Worm (Caenorhabditis elegans) whole organism, L4 larva: ENCODE measurements around the gene H18N23.2.

Experiments
- F26F4.8 ChIP-seq: fragments of 200-800 bp; sonication (Bioruptor generic); conservative IDR thresholded peaks from 2 replicates; pipeline ENCODE4 v1.3.6; 2022; ENCODE audit warnings: missing genetic modification characterization, missing compliant biosample characterization
- F44E2.7 ChIP-seq: fragments of 200-800 bp; sonication (Bioruptor generic); IDR thresholded peaks from 2 replicates; pipeline ENCODE4 v2.1.2; 2022; ENCODE audit warnings: missing genetic modification characterization, missing compliant biosample characterization
- F49E8.2 ChIP-seq: sonication (generic microtip); optimal IDR thresholded peaks from 2 replicates; lab custom pipeline; 2016; ENCODE audit warnings: missing compliant biosample characterization, mild to moderate bottlenecking, missing genetic modification characterization, borderline replicate concordance
- T26A8.4 ChIP-seq: fragments of 200-800 bp; sonication (Bioruptor generic); IDR thresholded peaks from 2 replicates; pipeline ENCODE4 v1.3.6; 2022; ENCODE audit warnings: missing genetic modification characterization, missing compliant biosample characterization
- Y48G9A.11 ChIP-seq: fragments of 200-800 bp; sonication (Bioruptor generic); IDR thresholded peaks from 2 replicates; pipeline ENCODE4 v1.3.6; 2022; ENCODE audit warnings: missing genetic modification reagents, missing genetic modification characterization, missing compliant biosample characterization
- aha-1 ChIP-seq: fragments of 150-350 bp; peaks from one replicate; lab custom pipeline; 2014; ENCODE audit warnings: missing biosample characterization, missing genetic modification characterization
- arid-1 ChIP-seq: fragments of 200-800 bp; sonication (Bioruptor generic); conservative IDR thresholded peaks from 2 replicates; pipeline ENCODE4 v1.3.6; 2022; ENCODE audit warnings: missing genetic modification reagents, missing genetic modification characterization, missing compliant biosample characterization
- ceh-20 ChIP-seq: fragments of 200-800 bp; sonication (Bioruptor generic); IDR thresholded peaks from 2 replicates; pipeline ENCODE4 v1.3.6; 2022; ENCODE audit warnings: missing genetic modification reagents, missing genetic modification characterization, missing compliant biosample characterization
- ceh-32 ChIP-seq: sonication (generic microtip); optimal IDR thresholded peaks from 2 replicates; lab custom pipeline; 2016; ENCODE audit warnings: mild to moderate bottlenecking, missing genetic modification characterization, missing compliant biosample characterization; ENCODE audit not compliant: poor library complexity
- ceh-62 ChIP-seq: sonication (generic microtip); optimal IDR thresholded peaks from 2 replicates; lab custom pipeline; 2017; ENCODE audit warnings: missing biosample characterization, missing genetic modification characterization
- cey-2 ChIP-seq: sonication (generic microtip); optimal IDR thresholded peaks from 3 replicates; lab custom pipeline; 2017; ENCODE audit warnings: missing genetic modification characterization, mild to moderate bottlenecking, missing compliant biosample characterization, antibody characterized with exemption, borderline replicate concordance; ENCODE audit not compliant: insufficient read depth
- daf-16 ChIP-seq, 3 experiments: sonication (generic microtip); optimal IDR thresholded peaks; 2 replicates each; lab custom pipeline; 2016 to 2017; ENCODE audit warnings: missing genetic modification characterization in 3 of 3, missing genetic modification reagents in 3 of 3, mild to moderate bottlenecking in 2 of 3, missing compliant biosample characterization in 2 of 3, missing biosample characterization in 1 of 3, moderate library complexity in 1 of 3
- duxl-1 ChIP-seq: sonication (generic microtip); optimal IDR thresholded peaks from 2 replicates; lab custom pipeline; 2016; ENCODE audit warnings: mild to moderate bottlenecking, missing genetic modification characterization, moderate library complexity, missing compliant biosample characterization; ENCODE audit not compliant: poor library complexity
- dve-1 ChIP-seq: sonication (generic microtip); optimal IDR thresholded peaks from 2 replicates; lab custom pipeline; 2017; ENCODE audit warnings: antibody characterized with exemption, mild to moderate bottlenecking, missing genetic modification characterization, missing compliant biosample characterization; ENCODE audit not compliant: insufficient read depth
- egl-27 ChIP-seq: sonication (generic microtip); optimal IDR thresholded peaks from 3 replicates; lab custom pipeline; 2017; ENCODE audit warnings: missing biosample characterization, missing genetic modification reagents, missing genetic modification characterization
- gei-8 ChIP-seq: fragments of 200-800 bp; sonication (Bioruptor generic); optimal IDR thresholded peaks from 2 replicates; lab custom pipeline; 2018; ENCODE audit warnings: mild to moderate bottlenecking, missing genetic modification characterization, missing compliant biosample characterization
- hlh-11 ChIP-seq: fragments of 200-800 bp; sonication (Bioruptor generic); optimal IDR thresholded peaks from 2 replicates; lab custom pipeline; 2018; ENCODE audit warnings: mild to moderate bottlenecking, missing genetic modification characterization, missing compliant biosample characterization
- hlh-30 ChIP-seq: sonication (generic microtip); optimal IDR thresholded peaks from 2 replicates; lab custom pipeline; 2017; ENCODE audit warnings: antibody characterized with exemption, mild to moderate bottlenecking, missing genetic modification characterization, missing compliant biosample characterization; ENCODE audit not compliant: insufficient read depth
- hmg-1.1 ChIP-seq: fragments of 200-800 bp; sonication (Bioruptor generic); IDR thresholded peaks from 2 replicates; pipeline ENCODE4 v1.3.6; 2022; ENCODE audit warnings: missing genetic modification reagents, missing genetic modification characterization, missing compliant biosample characterization
- lim-7 ChIP-seq: fragments of 200-800 bp; sonication (Bioruptor generic); IDR thresholded peaks from 2 replicates; pipeline ENCODE4 v1.3.6; 2022; ENCODE audit warnings: missing genetic modification characterization, missing compliant biosample characterization
- lin-13 ChIP-seq: fragments of 150-350 bp; optimal IDR thresholded peaks from 2 replicates; lab custom pipeline; 2014; ENCODE audit warnings: missing biosample characterization, missing genetic modification reagents, missing genetic modification characterization
- lir-3 ChIP-seq: sonication (generic microtip); optimal IDR thresholded peaks from 2 replicates; lab custom pipeline; 2016; ENCODE audit warnings: mild to moderate bottlenecking, missing genetic modification characterization, missing compliant biosample characterization
- madf-5 ChIP-seq, 2 experiments: fragments of 200-800 bp; sonication (Bioruptor generic); IDR thresholded peaks; 2 replicates each; pipeline ENCODE4 v1.3.6; 2022; ENCODE audit warnings: missing compliant biosample characterization in 2 of 2, missing genetic modification characterization in 2 of 2
- mdl-1 ChIP-seq, 2 experiments: fragments of 150-350 bp in 1 of 2; sonication (generic microtip) in 1 of 2; optimal IDR thresholded peaks; 2 replicates each; lab custom pipeline; 2014 to 2017; ENCODE audit warnings: missing biosample characterization in 2 of 2, missing genetic modification characterization in 2 of 2
- mdt-29 ChIP-seq: fragments of 200-800 bp; sonication (Bioruptor generic); IDR thresholded peaks from 2 replicates; pipeline ENCODE4 v1.3.6; 2022; ENCODE audit warnings: missing genetic modification reagents, missing genetic modification characterization, missing compliant biosample characterization
- mxl-2 ChIP-seq: fragments of 200-800 bp; sonication (Bioruptor generic); conservative IDR thresholded peaks from 2 replicates; pipeline ENCODE4 v1.3.6; 2022; ENCODE audit warnings: missing genetic modification reagents, missing genetic modification characterization, missing compliant biosample characterization
- nhr-111 ChIP-seq: fragments of 200-800 bp; sonication (Bioruptor generic); optimal IDR thresholded peaks from 2 replicates; lab custom pipeline; 2018; ENCODE audit warnings: mild to moderate bottlenecking, missing genetic modification characterization, missing compliant biosample characterization
- nhr-41 ChIP-seq: fragments of 200-800 bp; sonication (Bioruptor generic); IDR thresholded peaks from 2 replicates; pipeline ENCODE4 v1.3.6; 2022; ENCODE audit warnings: missing genetic modification reagents, missing genetic modification characterization, missing compliant biosample characterization
- nhr-42 ChIP-seq: fragments of 200-800 bp; sonication (Bioruptor generic); IDR thresholded peaks from 2 replicates; pipeline ENCODE4 v1.3.6; 2022; ENCODE audit warnings: missing genetic modification characterization, missing compliant biosample characterization
- nhr-48 ChIP-seq: sonication (generic microtip); optimal IDR thresholded peaks from 2 replicates; lab custom pipeline; 2016; ENCODE audit warnings: mild to moderate bottlenecking, missing genetic modification characterization, missing compliant biosample characterization
- nhr-6 ChIP-seq: fragments of 150-350 bp; optimal IDR thresholded peaks from 2 replicates; lab custom pipeline; 2014; ENCODE audit warnings: missing biosample characterization, missing genetic modification characterization
- pha-4 ChIP-seq, 2 experiments: fragments of 150-350 bp in 1 of 2; fragments of 200-800 bp in 1 of 2; sonication (Bioruptor generic) in 1 of 2; IDR thresholded peaks in 1 of 2; optimal IDR thresholded peaks in 1 of 2; 2 replicates each; pipeline versions ENCODE4 v1.3.6 to Lab custom; 2014 to 2022; ENCODE audit warnings: missing genetic modification characterization in 2 of 2, missing genetic modification reagents in 2 of 2, missing biosample characterization in 1 of 2, missing compliant biosample characterization in 1 of 2
- php-3 ChIP-seq: fragments of 200-800 bp; sonication (Bioruptor generic); IDR thresholded peaks from 2 replicates; pipeline ENCODE4 v1.3.6; 2022; ENCODE audit warnings: missing genetic modification reagents, missing genetic modification characterization, missing compliant biosample characterization
- saeg-2 ChIP-seq: fragments of 200-800 bp; sonication (Bioruptor generic); IDR thresholded peaks from 2 replicates; pipeline ENCODE4 v1.3.6; 2022; ENCODE audit warnings: missing genetic modification reagents, missing genetic modification characterization, missing compliant biosample characterization
- sdz-12 ChIP-seq: fragments of 200-800 bp; sonication (Bioruptor generic); optimal IDR thresholded peaks from 2 replicates; lab custom pipeline; 2018; ENCODE audit warnings: mild to moderate bottlenecking, missing genetic modification characterization, missing compliant biosample characterization
- snpc-1.2 ChIP-seq: fragments of 200-800 bp; sonication (Bioruptor generic); IDR thresholded peaks from 2 replicates; pipeline ENCODE4 v1.3.6; 2022; ENCODE audit warnings: missing genetic modification reagents, missing genetic modification characterization, missing compliant biosample characterization
- spr-1 ChIP-seq: sonication (generic microtip); optimal IDR thresholded peaks from 2 replicates; lab custom pipeline; 2016; ENCODE audit warnings: mild to moderate bottlenecking, missing genetic modification characterization, missing compliant biosample characterization
- tra-1 ChIP-seq: fragments of 200-800 bp; sonication (Bioruptor generic); IDR thresholded peaks from 2 replicates; pipeline ENCODE4 v1.3.6; 2022; ENCODE audit warnings: missing genetic modification reagents, missing genetic modification characterization, missing compliant biosample characterization
- unc-130 ChIP-seq: sonication (generic microtip); optimal IDR thresholded peaks from 2 replicates; lab custom pipeline; 2016; ENCODE audit warnings: missing genetic modification reagents, missing genetic modification characterization, missing compliant biosample characterization
- vab-7 ChIP-seq: fragments of 200-800 bp; sonication (Bioruptor generic); IDR thresholded peaks from 2 replicates; pipeline ENCODE4 v1.3.6; 2022; ENCODE audit warnings: missing genetic modification reagents, missing genetic modification characterization, missing compliant biosample characterization
- zag-1 ChIP-seq: fragments of 150-350 bp; optimal IDR thresholded peaks from 2 replicates; lab custom pipeline; 2014; ENCODE audit warnings: missing biosample characterization, missing genetic modification characterization
- zfp-3 ChIP-seq: fragments of 200-800 bp; sonication (Bioruptor generic); conservative IDR thresholded peaks from 2 replicates; pipeline ENCODE4 v1.3.6; 2022; ENCODE audit warnings: missing genetic modification reagents, missing genetic modification characterization, missing compliant biosample characterization
- ztf-11 ChIP-seq: fragments of 150-350 bp; optimal IDR thresholded peaks from 2 replicates; lab custom pipeline; 2014; ENCODE audit warnings: missing biosample characterization, missing genetic modification characterization

The H18N23.2 gene

DNA sequence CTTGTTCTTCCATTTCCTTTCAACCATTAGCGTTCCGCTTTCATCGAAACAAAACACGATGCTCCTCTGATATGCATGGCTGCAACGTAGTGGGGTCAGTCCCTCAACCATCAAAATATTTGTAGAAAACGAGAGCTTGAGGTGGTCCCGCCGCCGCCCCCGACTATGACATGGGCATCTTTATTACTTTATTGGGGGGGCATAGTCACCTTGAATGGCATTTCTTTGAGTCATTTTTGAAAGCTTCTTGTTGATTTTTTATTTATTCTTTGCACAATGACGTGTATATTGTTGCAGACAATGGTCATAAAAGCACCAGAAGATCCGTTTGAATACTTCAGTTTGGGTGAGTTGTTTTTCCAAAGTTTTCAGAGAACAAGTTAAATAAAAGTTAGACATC, 26.4 kb downstream of the H18N23.2 start, which contains the start of gene ncs-7:
Gene ncs-7, plus strand, starts transcription at position 301 of the 400 bp plus-strand sequence.
- TF ChIP-seq mxl-2 (GFP tag; lab: Robert Waterston, UW) (no peak), ceh-20 (GFP tag; lab: Robert Waterston, UW) (no peak), egl-27 (tag; lab: Kevin White, UChicago) (no peak), gei-8 (GFP tag; lab: Kevin White, UChicago) (no peak), nhr-42 (GFP tag; lab: Robert Waterston, UW) (no peak), nhr-111 (no peak), snpc-1.2 (GFP tag; lab: Robert Waterston, UW) (no peak), ceh-62 (tag; lab: Kevin White, UChicago) (no peak), sdz-12 (GFP tag; lab: Kevin White, UChicago) (no peak), cey-2 (tag; lab: Kevin White, UChicago) (no peak), nhr-6 (tag; lab: Kevin White, UChicago) (no peak), T26A8.4 (GFP tag; lab: Robert Waterston, UW) (no peak)

ce11 chrX:17613024-17613423, 27.6 kb downstream of the H18N23.2 start:
- TF ChIP-seq aha-1 (tag; lab: Kevin White, UChicago) (peak; percentile 63), lim-7 (no peak), zag-1 (no peak), ceh-32 (tag; lab: Kevin White, UChicago) (no peak)

ce11 chrX:17611180-17611579, 29.5 kb downstream of the H18N23.2 start:
- TF ChIP-seq F49E8.2 (no peak), madf-5 (GFP tag; IDR thresholded peaks at IDR 0.05; lab: Robert Waterston, UW) (0 out of 4 replicates have a peak, but pooled peaks of 1 of the 2 experiments have one; percentile 58), dve-1 (tag; lab: Kevin White, UChicago) (peak; percentile 33), lim-7 (peak; percentile 78), mdl-1 (tag; optimal IDR thresholded peaks at IDR 0.05; lab: Kevin White, UChicago) (no peak), unc-130 (GFP tag; lab: Kevin White, UChicago) (no peak), lin-13 (GFP tag; lab: Kevin White, UChicago) (peak; percentile 44), ceh-20 (GFP tag; lab: Robert Waterston, UW) (0 out of 2 replicates have a peak, but pooled peaks have one; percentile 26), lir-3 (tag; lab: Kevin White, UChicago) (no peak), nhr-111 (no peak), mdt-29 (GFP tag; lab: Robert Waterston, UW) (peak; percentile 73; the same call in 1 of the 2 replicates), F26F4.8 (peak; percentile 71; the same call in 1 of the 2 replicates), F44E2.7 (GFP tag; lab: Robert Waterston, UW) (peak; percentile 64; the same call in 1 of the 2 replicates), duxl-1 (tag; lab: Kevin White, UChicago) (no peak), ztf-11 (no peak), arid-1 (0 out of 2 replicates have a peak, but pooled peaks have one; percentile 8), zfp-3 (GFP tag; lab: Robert Waterston, UW) (0 out of 2 replicates have a peak, but pooled peaks have one; percentile 11), nhr-6 (tag; lab: Kevin White, UChicago) (no peak), daf-16 (GFP tag; optimal IDR thresholded peaks at IDR 0.05; lab: Kevin White, UChicago) (peak in 1 of 2 experiments; percentile 6), daf-16 (tag; optimal IDR thresholded peaks at IDR 0.05; lab: Kevin White, UChicago) (peak; percentile 27), hlh-30 (peak; percentile 5), spr-1 (tag; lab: Kevin White, UChicago) (no peak), hlh-11 (tag; lab: Kevin White, UChicago) (no peak), hmg-1.1 (GFP tag; lab: Robert Waterston, UW) (peak; percentile 73; the same call in 1 of the 2 replicates), php-3 (0 out of 2 replicates have a peak, but pooled peaks have one; percentile 29), nhr-41 (GFP tag; lab: Robert Waterston, UW) (no peak), pha-4 (GFP tag; IDR thresholded peaks at IDR 0.05; lab: Robert Waterston, UW) (peak; percentile 72; the same call in 1 of the 2 replicates), pha-4 (tag; optimal IDR thresholded peaks at IDR 0.05; lab: Kevin White, UChicago) (no peak), Y48G9A.11 (GFP tag; lab: Robert Waterston, UW) (peak; percentile 72; the same call in 1 of the 2 replicates), nhr-48 (tag; lab: Kevin White, UChicago) (no peak), tra-1 (GFP tag; lab: Robert Waterston, UW) (0 out of 2 replicates have a peak, but pooled peaks have one; percentile 54), saeg-2 (0 out of 2 replicates have a peak, but pooled peaks have one; percentile 20), ceh-62 (tag; lab: Kevin White, UChicago) (no peak), vab-7 (GFP tag; lab: Robert Waterston, UW) (peak; percentile 63)
